Worm (Caenorhabditis elegans) whole organism, young adult: ENCODE results near the gene lnp-1.

ENCODE experiments used
- B0035.1 ChIP-seq: sonication (generic microtip); optimal IDR thresholded peaks from 2 replicates; lab custom pipeline; 2016; ENCODE audit warnings: missing genetic modification characterization, mild to moderate bottlenecking, missing compliant biosample characterization, missing genotype, missing genetic modification reagents
- B0261.1 ChIP-seq: sonication (generic microtip); optimal IDR thresholded peaks from 2 replicates; lab custom pipeline; 2016; ENCODE audit warnings: mild to moderate bottlenecking, missing genetic modification characterization, moderate library complexity, missing compliant biosample characterization
- C06A6.2 ChIP-seq: fragments of 200-800 bp; sonication (Bioruptor generic); conservative IDR thresholded peaks from 2 replicates; pipeline ENCODE4 v1.3.6; 2022; ENCODE audit warnings: missing genetic modification characterization, missing compliant biosample characterization
- F10E7.11 ChIP-seq: sonication (generic microtip); optimal IDR thresholded peaks from 2 replicates; lab custom pipeline; 2017; ENCODE audit warnings: mild to moderate bottlenecking, missing genetic modification characterization, moderate library complexity, missing compliant biosample characterization
- F39B2.1 ChIP-seq: fragments of 200-800 bp; sonication (Bioruptor generic); IDR thresholded peaks from 2 replicates; pipeline ENCODE4 v1.3.6; 2022; ENCODE audit warnings: missing genetic modification reagents, missing genetic modification characterization, missing compliant biosample characterization
- T07F8.4 ChIP-seq: sonication (generic microtip); optimal IDR thresholded peaks from 2 replicates; lab custom pipeline; 2016; ENCODE audit warnings: mild to moderate bottlenecking, missing genetic modification characterization, moderate library complexity, missing compliant biosample characterization
- Y79H2A.3 ChIP-seq: fragments of 200-800 bp; sonication (Bioruptor generic); conservative IDR thresholded peaks from 2 replicates; pipeline ENCODE4 v1.3.6; 2022; ENCODE audit warnings: missing genetic modification reagents, missing genetic modification characterization, missing compliant biosample characterization
- dpl-1 ChIP-seq: fragments of 150-350 bp; optimal IDR thresholded peaks from 2 replicates; lab custom pipeline; 2014; ENCODE audit warnings: missing biosample characterization, missing genetic modification reagents, missing genetic modification characterization
- efl-1 ChIP-seq: fragments of 150-350 bp; optimal IDR thresholded peaks from 2 replicates; lab custom pipeline; 2014; ENCODE audit warnings: missing biosample characterization, missing genetic modification reagents, missing genetic modification characterization
- hmg-20 ChIP-seq: fragments of 200-800 bp; sonication (Bioruptor generic); IDR thresholded peaks from 2 replicates; pipeline ENCODE4 v1.3.6; 2022; ENCODE audit warnings: missing genetic modification reagents, missing genetic modification characterization, missing compliant biosample characterization
- let-526 ChIP-seq: fragments of 200-800 bp; sonication (Bioruptor generic); IDR thresholded peaks from 2 replicates; pipeline ENCODE4 v1.3.6; 2022; ENCODE audit warnings: missing genetic modification reagents, missing genetic modification characterization, missing compliant biosample characterization
- lin-26 ChIP-seq: fragments of 200-800 bp; sonication (Bioruptor generic); IDR thresholded peaks from 2 replicates; pipeline ENCODE4 v1.3.6; 2022; ENCODE audit warnings: missing genetic modification reagents, missing genetic modification characterization, missing compliant biosample characterization
- lsy-27 ChIP-seq: sonication (generic microtip); optimal IDR thresholded peaks from 2 replicates; lab custom pipeline; 2017; ENCODE audit warnings: missing genetic modification characterization, mild to moderate bottlenecking, missing compliant biosample characterization, antibody characterized with exemption, missing genotype, borderline replicate concordance; ENCODE audit not compliant: insufficient read depth
- madf-10 ChIP-seq: sonication (generic microtip); optimal IDR thresholded peaks from 2 replicates; lab custom pipeline; 2016; ENCODE audit warnings: mild to moderate bottlenecking, missing genetic modification characterization, missing compliant biosample characterization
- madf-3 ChIP-seq: fragments of 200-800 bp; sonication (Bioruptor generic); IDR thresholded peaks from 2 replicates; pipeline ENCODE4 v1.3.6; 2022; ENCODE audit warnings: missing genetic modification reagents, missing genetic modification characterization, missing compliant biosample characterization
- mcd-1 ChIP-seq: fragments of 200-800 bp; sonication (Bioruptor generic); IDR thresholded peaks from 2 replicates; pipeline ENCODE4 v1.3.6; 2022; ENCODE audit warnings: missing genetic modification reagents, missing genetic modification characterization, missing compliant biosample characterization
- mel-28 ChIP-seq: sonication (generic microtip); optimal IDR thresholded peaks from 2 replicates; lab custom pipeline; 2016; ENCODE audit warnings: borderline replicate concordance, mild to moderate bottlenecking, missing genetic modification characterization, missing compliant biosample characterization
- mes-4 ChIP-seq: sonication (generic microtip); optimal IDR thresholded peaks from 2 replicates; lab custom pipeline; 2016; ENCODE audit warnings: missing genotype, missing genetic modification characterization, missing compliant biosample characterization
- nfya-1 ChIP-seq: sonication (generic microtip); optimal IDR thresholded peaks from 2 replicates; lab custom pipeline; 2017; ENCODE audit warnings: antibody characterized with exemption, missing compliant biosample characterization, missing genetic modification characterization, borderline replicate concordance; ENCODE audit not compliant: insufficient read depth
- nfyb-1 ChIP-seq: fragments of 200-800 bp; sonication (Bioruptor generic); IDR thresholded peaks from 2 replicates; pipeline ENCODE4 v1.3.6; 2022; ENCODE audit warnings: missing genetic modification reagents, missing genetic modification characterization, missing compliant biosample characterization
- nhr-179 ChIP-seq: sonication (generic microtip); optimal IDR thresholded peaks from 2 replicates; lab custom pipeline; 2016; ENCODE audit warnings: mild to moderate bottlenecking, missing genetic modification characterization, missing compliant biosample characterization
- nhr-27 ChIP-seq: fragments of 200-800 bp; sonication (Bioruptor generic); optimal IDR thresholded peaks from 2 replicates; lab custom pipeline; 2018; ENCODE audit warnings: mild to moderate bottlenecking, missing genetic modification characterization, moderate library complexity, missing compliant biosample characterization
- nhr-80 ChIP-seq: sonication (generic microtip); optimal IDR thresholded peaks from 2 replicates; lab custom pipeline; 2016; ENCODE audit warnings: missing genetic modification characterization, missing compliant biosample characterization
- pha-4 ChIP-seq: fragments of 150-350 bp; sonication (generic microtip); optimal IDR thresholded peaks from 2 replicates; lab custom pipeline; 2014; ENCODE audit warnings: missing biosample characterization, missing genetic modification reagents, missing genetic modification characterization
- rpc-1 ChIP-seq, 2 experiments: fragments of 150-350 bp in 1 of 2; sonication (generic microtip) in 1 of 2; optimal IDR thresholded peaks; 2 replicates each; lab custom pipeline; 2014 to 2018; ENCODE audit warnings: missing biosample characterization in 1 of 2, missing genetic modification characterization in 1 of 2, missing genetic modification reagents in 1 of 2, missing genotype in 1 of 2
- sdz-38 ChIP-seq: sonication (generic microtip); optimal IDR thresholded peaks from 2 replicates; lab custom pipeline; 2016; ENCODE audit warnings: missing genotype, missing genetic modification characterization, missing compliant biosample characterization
- snpc-3.4 ChIP-seq: sonication (generic microtip); optimal IDR thresholded peaks from 2 replicates; lab custom pipeline; 2017; ENCODE audit warnings: missing genetic modification characterization, mild to moderate bottlenecking, missing compliant biosample characterization, antibody characterized with exemption, moderate library complexity, missing genotype, missing genetic modification reagents
- snpc-4 ChIP-seq, 5 experiments: fragments of 150-350 bp in 1 of 5; sonication (generic microtip) in 4 of 5; optimal IDR thresholded peaks; 2 replicates each; lab custom pipeline; 2014 to 2018; ENCODE audit warnings: missing genetic modification characterization in 5 of 5, missing biosample characterization in 3 of 5, antibody characterized with exemption in 2 of 5, mild to moderate bottlenecking in 2 of 5, missing compliant biosample characterization in 2 of 5, missing genotype in 2 of 5, moderate library complexity in 2 of 5, missing genetic modification reagents in 1 of 5
- somi-1 ChIP-seq: fragments of 200-800 bp; sonication (Bioruptor generic); optimal IDR thresholded peaks from 2 replicates; lab custom pipeline; 2018; ENCODE audit warnings: mild to moderate bottlenecking, missing genetic modification characterization, missing compliant biosample characterization
- sptf-2 ChIP-seq: fragments of 200-800 bp; sonication (Bioruptor generic); optimal IDR thresholded peaks from 2 replicates; lab custom pipeline; 2018; ENCODE audit warnings: mild to moderate bottlenecking, missing genetic modification characterization, missing compliant biosample characterization
- tbx-9 ChIP-seq: sonication (generic microtip); optimal IDR thresholded peaks from 2 replicates; lab custom pipeline; 2016; ENCODE audit warnings: borderline replicate concordance, missing genetic modification characterization, inconsistent platforms, missing compliant biosample characterization
- unc-62 ChIP-seq: fragments of 150-350 bp; optimal IDR thresholded peaks from 2 replicates; lab custom pipeline; 2014; ENCODE audit warnings: missing biosample characterization, missing genetic modification reagents, missing genetic modification characterization
- ztf-25 ChIP-seq: fragments of 200-800 bp; sonication (Bioruptor generic); IDR thresholded peaks from 2 replicates; pipeline ENCODE4 v1.3.6; 2022; ENCODE audit warnings: missing genetic modification reagents, missing genetic modification characterization, missing compliant biosample characterization
- ztf-3 ChIP-seq: fragments of 200-800 bp; sonication (Bioruptor generic); optimal IDR thresholded peaks from 2 replicates; lab custom pipeline; 2018; ENCODE audit warnings: mild to moderate bottlenecking, missing genetic modification characterization, missing compliant biosample characterization
- ztf-6 ChIP-seq: fragments of 200-800 bp; sonication (Bioruptor generic); IDR thresholded peaks from 2 replicates; pipeline ENCODE4 v1.3.6; 2022; ENCODE audit warnings: missing genetic modification reagents, missing genetic modification characterization, missing compliant biosample characterization

The lnp-1 gene

ce11 chrX:4567110-4567509, 21.5 kb upstream of the lnp-1 start:
- TF ChIP-seq nhr-80: peak; percentile 74
- no peak for TF ChIP-seq F39B2.1 (GFP tag; lab: Robert Waterston, UW)
- TF ChIP-seq tbx-9 (tag; lab: Kevin White, UChicago): no peak
- peak; percentile 15 for TF ChIP-seq pha-4 (tag; lab: Kevin White, UChicago)

DNA sequence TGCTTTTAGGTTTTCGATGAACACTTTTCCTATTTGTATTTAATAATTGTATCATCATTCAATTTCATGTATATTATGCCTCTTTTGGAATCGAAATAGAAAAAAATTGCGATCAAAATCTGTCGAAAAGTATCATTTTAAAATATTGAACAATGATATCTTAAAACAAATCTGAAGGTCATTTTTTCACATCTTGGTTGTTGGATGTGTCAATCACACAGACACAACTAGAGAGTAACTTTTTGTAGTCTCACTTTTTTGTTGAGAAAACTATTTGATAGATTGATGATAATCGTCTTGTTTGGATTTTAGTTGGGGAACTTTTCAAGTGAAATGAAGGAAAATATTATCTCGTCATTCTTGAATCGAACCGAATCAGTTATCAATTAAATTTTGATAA, 19.3 kb upstream of the lnp-1 start:
- no peak for TF ChIP-seq rpc-1 (optimal IDR thresholded peaks at IDR 0.05; lab: Kevin White, UChicago)
- no peak for TF ChIP-seq rpc-1 (tag; optimal IDR thresholded peaks at IDR 0.05; lab: Kevin White, UChicago)
- no peak for TF ChIP-seq snpc-4 (GFP tag; optimal IDR thresholded peaks at IDR 0.05; lab: Kevin White, UChicago)
- no peak for TF ChIP-seq snpc-4 (tag; optimal IDR thresholded peaks at IDR 0.05; lab: Kevin White, UChicago)
- no peak for TF ChIP-seq ztf-6 (GFP tag; lab: Robert Waterston, UW)
- no peak for TF ChIP-seq efl-1 (GFP tag; lab: Kevin White, UChicago)
- TF ChIP-seq somi-1 (GFP tag; lab: Kevin White, UChicago): no peak
- TF ChIP-seq let-526 (GFP tag; lab: Robert Waterston, UW): no peak
- no peak for TF ChIP-seq lsy-27
- no peak for TF ChIP-seq B0035.1 (tag; lab: Kevin White, UChicago)
- no peak for TF ChIP-seq ztf-25 (GFP tag; lab: Robert Waterston, UW)
- no peak for TF ChIP-seq snpc-3.4 (tag; lab: Kevin White, UChicago)

DNA sequence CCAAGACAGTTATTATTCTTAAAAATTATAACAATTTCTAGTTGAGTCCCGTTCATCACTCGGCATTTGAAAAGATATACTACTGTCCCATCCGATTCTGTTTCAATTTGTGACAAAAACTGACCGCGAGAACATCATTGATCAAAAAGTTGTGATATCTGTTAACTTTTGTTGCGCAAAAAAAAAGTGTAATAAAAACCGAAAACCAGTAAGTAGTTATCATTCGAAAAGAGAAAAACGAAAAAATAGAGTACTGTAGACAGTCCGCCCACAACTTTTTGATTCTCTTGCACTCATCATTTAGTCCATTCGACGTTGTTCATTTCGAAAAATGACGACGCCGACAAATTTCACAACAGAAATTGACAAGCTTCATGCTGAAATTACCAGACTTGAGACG, 17.4 kb upstream of the lnp-1 start, which contains the start of gene amt-1:
Gene amt-1 (plus strand): TSS at position 301 of the 400 bp plus-strand sequence.
- TF ChIP-seq madf-3 (no peak), mcd-1 (GFP tag; lab: Robert Waterston, UW) (no peak), mel-28 (tag; lab: Kevin White, UChicago) (no peak), nhr-179 (tag; lab: Kevin White, UChicago) (no peak), C06A6.2 (GFP tag; lab: Robert Waterston, UW) (no peak), T07F8.4 (tag; lab: Kevin White, UChicago) (no peak), ztf-3 (GFP tag; lab: Kevin White, UChicago) (no peak), tbx-9 (tag; lab: Kevin White, UChicago) (no peak), F10E7.11 (tag; lab: Kevin White, UChicago) (no peak), dpl-1 (GFP tag; lab: Kevin White, UChicago) (no peak), sptf-2 (GFP tag; lab: Kevin White, UChicago) (no peak), lin-26 (GFP tag; lab: Robert Waterston, UW) (no peak), nhr-27 (tag; lab: Kevin White, UChicago) (no peak)

ce11 chrX:4574873-4575272, 13.7 kb upstream of the lnp-1 start:
- TF ChIP-seq nfya-1 (tag; lab: Kevin White, UChicago): no peak
- no peak for TF ChIP-seq Y79H2A.3 (GFP tag; lab: Robert Waterston, UW)
- no peak for TF ChIP-seq madf-10 (tag; lab: Kevin White, UChicago)
- no peak for TF ChIP-seq nfyb-1
- no peak for TF ChIP-seq mes-4 (tag; lab: Kevin White, UChicago)
- TF ChIP-seq B0261.1 (tag; lab: Kevin White, UChicago): no peak
- no peak for TF ChIP-seq hmg-20 (GFP tag; lab: Robert Waterston, UW)
- no peak for TF ChIP-seq sdz-38 (tag; lab: Kevin White, UChicago)
- TF ChIP-seq unc-62 (GFP tag; lab: Kevin White, UChicago): no peak
